Worm (Caenorhabditis elegans): ENCODE measurements around the gene D2021.4.

The D2021.4 gene

ce11 chrX:8500922-8501321 lies 48.0 kb downstream of the D2021.4 start, which contains the start of gene grd-4:
Gene grd-4 (plus strand): TSS chrX:8501222.
- no peak for TF ChIP-seq fos-1 (tag; optimal IDR thresholded peaks at IDR 0.05)
- no peak for TF ChIP-seq zag-1 (tag; optimal IDR thresholded peaks at IDR 0.05)
- TF ChIP-seq alr-1 (tag; optimal IDR thresholded peaks at IDR 0.05), result no peak
- TF ChIP-seq mdl-1 (tag; optimal IDR thresholded peaks at IDR 0.05), result no peak
- TF ChIP-seq F13H6.1 (tag; optimal IDR thresholded peaks at IDR 0.05), result no peak
- no peak for TF ChIP-seq mab-5 (tag; optimal IDR thresholded peaks at IDR 0.05)
- TF ChIP-seq lin-13 (GFP tag; optimal IDR thresholded peaks at IDR 0.05), result no peak
- no peak for TF ChIP-seq nhr-25 (tag; optimal IDR thresholded peaks at IDR 0.05)
- no peak for TF ChIP-seq crh-2 (tag; optimal IDR thresholded peaks at IDR 0.05)
- TF ChIP-seq C34F6.9 (tag; optimal IDR thresholded peaks at IDR 0.05), result no peak
- no peak for TF ChIP-seq nhr-10 (tag; optimal IDR thresholded peaks at IDR 0.05)
- no peak for TF ChIP-seq nhr-21 (tag; optimal IDR thresholded peaks at IDR 0.05)
- TF ChIP-seq ceh-82 (tag; optimal IDR thresholded peaks at IDR 0.05), result no peak
- no peak for TF ChIP-seq sma-3 (GFP tag; optimal IDR thresholded peaks at IDR 0.05)
- no peak for TF ChIP-seq Y55F3AM.14 (GFP tag; optimal IDR thresholded peaks at IDR 0.05)
- no peak for TF ChIP-seq nhr-11 (tag; optimal IDR thresholded peaks at IDR 0.05)

ce11 chrX:8499721-8500120 lies 49.2 kb downstream of the D2021.4 start, which contains the start of gene grd-14:
Gene grd-14 (plus strand): TSS chrX:8500021.
- TF ChIP-seq skn-1 (tag; optimal IDR thresholded peaks at IDR 0.05) (no peak), unc-62 (GFP tag; optimal IDR thresholded peaks at IDR 0.05) (no peak), aly-2 (tag; optimal IDR thresholded peaks at IDR 0.05) (no peak), F13H6.1 (tag; optimal IDR thresholded peaks at IDR 0.05) (no peak), unc-39 (tag; optimal IDR thresholded peaks at IDR 0.05) (no peak), ama-1 (optimal IDR thresholded peaks at IDR 0.05) (no peak), nhr-25 (tag; optimal IDR thresholded peaks at IDR 0.05) (peak; percentile 32), ztf-11 (tag; optimal IDR thresholded peaks at IDR 0.05) (no peak), ceh-16 (tag; optimal IDR thresholded peaks at IDR 0.05) (no peak)

All from whole organism, L2 larva.